Worm (Caenorhabditis elegans) whole organism, early embryonic: Measurements from ENCODE around the gene fis-2.
A peak's percentile ranks its signal among the peaks of the same experiment; 100 is the strongest.

Experiments used
- B0310.2 ChIP-seq: sonication (generic microtip); optimal IDR thresholded peaks from 2 replicates; lab custom pipeline; 2016; ENCODE audit warnings: mild to moderate bottlenecking, missing genetic modification characterization, missing compliant biosample characterization
- F13C5.2 ChIP-seq: sonication (generic microtip); optimal IDR thresholded peaks from 2 replicates; lab custom pipeline; 2017; ENCODE audit warnings: mild to moderate bottlenecking, missing genetic modification characterization, inconsistent platforms, missing compliant biosample characterization
- aly-1 ChIP-seq: sonication (generic microtip); optimal IDR thresholded peaks from 2 replicates; lab custom pipeline; 2016; ENCODE audit warnings: missing genetic modification characterization, missing compliant biosample characterization
- ama-1 ChIP-seq: fragments of 150-350 bp; optimal IDR thresholded peaks from 2 replicates; lab custom pipeline; 2014
- ceh-13 ChIP-seq: fragments of 200-800 bp; sonication (Bioruptor generic); optimal IDR thresholded peaks from 2 replicates; lab custom pipeline; 2018; ENCODE audit warnings: mild to moderate bottlenecking, missing genetic modification characterization, missing compliant biosample characterization
- ceh-36 ChIP-seq: sonication (generic microtip); optimal IDR thresholded peaks from 2 replicates; lab custom pipeline; 2016; ENCODE audit warnings: missing genetic modification characterization, inconsistent platforms, missing compliant biosample characterization
- ets-7 ChIP-seq: sonication (generic microtip); optimal IDR thresholded peaks from 2 replicates; lab custom pipeline; 2016; ENCODE audit warnings: missing genotype, missing genetic modification characterization, missing compliant biosample characterization
- flt-1 ChIP-seq: fragments of 200-800 bp; sonication (Bioruptor generic); IDR thresholded peaks from 2 replicates; pipeline ENCODE4 v1.3.6; 2022; ENCODE audit warnings: missing genetic modification characterization, missing compliant biosample characterization
- hmbx-1 ChIP-seq: sonication (generic microtip); optimal IDR thresholded peaks from 2 replicates; lab custom pipeline; 2016; ENCODE audit warnings: mild to moderate bottlenecking, missing genetic modification characterization, missing compliant biosample characterization
- hmg-4 ChIP-seq: fragments of 200-800 bp; sonication (Bioruptor generic); optimal IDR thresholded peaks from 2 replicates; lab custom pipeline; 2018; ENCODE audit warnings: mild to moderate bottlenecking, missing genetic modification characterization, missing compliant biosample characterization
- hnd-1 ChIP-seq: sonication (generic microtip); optimal IDR thresholded peaks from 2 replicates; lab custom pipeline; 2016; ENCODE audit warnings: missing genetic modification characterization, missing compliant biosample characterization
- pes-1 ChIP-seq: fragments of 200-800 bp; sonication (Bioruptor generic); IDR thresholded peaks from 2 replicates; pipeline ENCODE4 v1.3.6; 2022; ENCODE audit warnings: missing genetic modification reagents, missing genetic modification characterization, missing compliant biosample characterization
- scrt-1 ChIP-seq: fragments of 200-800 bp; sonication (Bioruptor generic); IDR thresholded peaks from 2 replicates; pipeline ENCODE4 v1.3.6; 2022; ENCODE audit warnings: missing genetic modification characterization, missing compliant biosample characterization
- sea-1 ChIP-seq: fragments of 200-800 bp; sonication (Bioruptor generic); conservative IDR thresholded peaks from 2 replicates; pipeline ENCODE4 v1.3.6; 2022; ENCODE audit warnings: missing genetic modification characterization, missing compliant biosample characterization
- tbx-11 ChIP-seq: fragments of 200-800 bp; sonication (Bioruptor generic); IDR thresholded peaks from 2 replicates; pipeline ENCODE4 v1.3.6; 2022; ENCODE audit warnings: missing genetic modification characterization, missing compliant biosample characterization
- tbx-37 ChIP-seq: fragments of 200-800 bp; sonication (Bioruptor generic); conservative IDR thresholded peaks from 2 replicates; pipeline ENCODE4 v1.3.6; 2022; ENCODE audit warnings: missing genetic modification reagents, missing genetic modification characterization, missing compliant biosample characterization
- tra-4 ChIP-seq: sonication (generic microtip); optimal IDR thresholded peaks from 2 replicates; lab custom pipeline; 2017; ENCODE audit warnings: missing genetic modification characterization, missing compliant biosample characterization

The fis-2 gene

DNA sequence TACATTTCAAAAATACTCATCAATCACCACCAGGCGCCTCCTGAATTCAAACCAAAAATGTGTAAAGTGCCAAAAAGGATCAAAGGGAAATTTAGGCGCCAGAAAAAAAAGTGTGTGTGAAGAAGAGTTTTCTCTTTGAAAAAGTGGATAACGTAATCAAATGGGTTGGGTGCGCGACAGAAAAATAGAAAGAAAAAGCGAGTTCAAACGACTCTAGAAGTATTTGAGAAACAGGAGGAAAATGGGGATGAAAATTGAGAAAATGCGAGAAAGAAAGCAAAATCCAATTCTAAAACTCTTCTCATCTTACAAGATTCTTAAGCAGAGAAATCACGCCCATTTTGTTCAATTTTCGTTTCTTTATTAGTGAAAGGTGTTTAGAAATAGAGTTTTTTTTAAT is 23.5 kb upstream of the fis-2 start:
- TF ChIP-seq hmg-4 (GFP tag; lab: Kevin White, UChicago) (no peak), tra-4 (tag; lab: Kevin White, UChicago) (no peak), tbx-37 (GFP tag; lab: Robert Waterston, UW) (no peak), ceh-13 (GFP tag; lab: Kevin White, UChicago) (no peak), ets-7 (tag; lab: Kevin White, UChicago) (no peak), flt-1 (GFP tag; lab: Robert Waterston, UW) (no peak), F13C5.2 (tag; lab: Kevin White, UChicago) (no peak), scrt-1 (no peak), ceh-36 (no peak), ama-1 (no peak), aly-1 (tag; lab: Kevin White, UChicago) (no peak), B0310.2 (tag; lab: Kevin White, UChicago) (no peak), pes-1 (GFP tag; lab: Robert Waterston, UW) (no peak), hnd-1 (tag; lab: Kevin White, UChicago) (no peak), hmbx-1 (tag; lab: Kevin White, UChicago) (no peak), tbx-11 (GFP tag; lab: Robert Waterston, UW) (no peak), sea-1 (GFP tag; lab: Robert Waterston, UW) (no peak)

DNA sequence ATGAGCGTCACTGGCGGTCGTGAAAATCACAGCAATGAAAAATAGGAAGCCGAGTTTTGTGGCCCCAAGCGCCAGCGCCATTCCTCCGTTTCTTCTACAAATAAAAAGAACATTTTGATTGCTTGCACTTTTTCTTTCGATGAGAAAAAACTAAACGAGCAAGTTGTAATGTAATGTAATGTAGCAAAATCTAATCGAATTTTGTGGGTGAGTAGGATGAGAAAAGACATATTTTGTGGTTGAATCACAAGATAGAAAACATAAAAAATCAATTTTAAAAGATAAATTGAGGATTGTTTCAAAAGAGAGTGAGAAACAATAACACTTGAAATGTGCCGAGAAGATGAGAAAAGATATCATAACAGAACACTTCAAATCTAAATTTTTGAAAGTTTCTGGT is 22.6 kb upstream of the fis-2 start, which contains the start of gene R09F10.5:
Gene R09F10.5 (minus strand): TSS at position 101 of the 400 bp plus-strand sequence.
- no peak for TF ChIP-seq ama-1
- no peak for TF ChIP-seq aly-1 (tag; lab: Kevin White, UChicago)
- no peak for TF ChIP-seq hnd-1 (tag; lab: Kevin White, UChicago)
- no peak for TF ChIP-seq flt-1 (GFP tag; lab: Robert Waterston, UW)
- no peak for TF ChIP-seq ceh-13 (GFP tag; lab: Kevin White, UChicago)
- no peak for TF ChIP-seq tra-4 (tag; lab: Kevin White, UChicago)
- TF ChIP-seq ceh-36 = no peak
- TF ChIP-seq tbx-37 (GFP tag; lab: Robert Waterston, UW) = no peak
- TF ChIP-seq B0310.2 (tag; lab: Kevin White, UChicago) = no peak
- no peak for TF ChIP-seq F13C5.2 (tag; lab: Kevin White, UChicago)
- no peak for TF ChIP-seq hmbx-1 (tag; lab: Kevin White, UChicago)
- no peak for TF ChIP-seq ets-7 (tag; lab: Kevin White, UChicago)
- TF ChIP-seq sea-1 (GFP tag; lab: Robert Waterston, UW) = no peak
- no peak for TF ChIP-seq pes-1 (GFP tag; lab: Robert Waterston, UW)

DNA sequence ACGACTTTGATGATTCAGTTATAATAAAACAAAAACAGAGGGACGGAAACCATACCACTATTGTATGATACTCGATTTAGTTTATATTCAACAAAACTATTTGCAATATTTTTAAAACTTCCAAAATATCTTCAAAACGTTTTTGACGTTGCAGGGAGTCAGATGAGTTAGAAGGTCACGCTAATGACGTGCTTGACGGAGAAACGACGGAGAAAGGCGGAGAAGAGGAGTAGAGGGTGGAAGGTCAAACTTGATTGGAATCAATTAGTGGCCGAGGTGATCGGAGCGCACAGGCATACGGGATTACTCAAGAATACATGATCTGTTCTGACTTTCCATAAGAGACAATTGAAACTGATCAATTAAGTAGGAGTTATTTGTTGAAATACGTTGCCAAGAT is 17.8 kb upstream of the fis-2 start:
- no peak for TF ChIP-seq tbx-11 (GFP tag; lab: Robert Waterston, UW)
- TF ChIP-seq B0310.2 (tag; lab: Kevin White, UChicago) = no peak
- no peak for TF ChIP-seq F13C5.2 (tag; lab: Kevin White, UChicago)
- TF ChIP-seq tbx-37 (GFP tag; lab: Robert Waterston, UW) = no peak
- TF ChIP-seq pes-1 (GFP tag; lab: Robert Waterston, UW) = no peak
- no peak for TF ChIP-seq ets-7 (tag; lab: Kevin White, UChicago)
- no peak for TF ChIP-seq hmbx-1 (tag; lab: Kevin White, UChicago)
- TF ChIP-seq tra-4 (tag; lab: Kevin White, UChicago) = no peak
- no peak for TF ChIP-seq ceh-36
- TF ChIP-seq sea-1 (GFP tag; lab: Robert Waterston, UW) = no peak

DNA sequence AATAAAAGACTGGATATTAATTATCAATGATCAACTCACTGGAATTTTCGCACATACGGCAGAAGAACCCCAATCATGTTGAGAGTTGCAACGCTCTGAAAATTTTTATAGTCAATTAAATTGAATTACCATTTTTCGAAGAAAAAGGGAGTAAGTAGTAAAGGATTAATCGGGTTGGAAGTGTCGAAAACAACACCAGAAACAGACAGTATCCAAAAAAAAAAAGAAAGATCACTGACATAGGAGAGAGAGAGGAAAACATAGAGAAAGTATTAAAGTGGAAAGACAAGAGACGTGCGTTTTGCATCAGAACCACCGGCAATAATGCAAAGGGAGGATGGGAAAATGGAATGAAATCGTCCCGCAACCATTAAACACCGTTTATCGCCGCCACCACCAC is 17.3 kb upstream of the fis-2 start, which contains the start of gene inx-5:
Gene inx-5 (minus strand): TSS at position 101 of the 400 bp plus-strand sequence.
- no peak for TF ChIP-seq tbx-37 (GFP tag; lab: Robert Waterston, UW)
- TF ChIP-seq ets-7 (tag; lab: Kevin White, UChicago) = no peak
- no peak for TF ChIP-seq aly-1 (tag; lab: Kevin White, UChicago)
- TF ChIP-seq tra-4 (tag; lab: Kevin White, UChicago) = no peak
- TF ChIP-seq sea-1 (GFP tag; lab: Robert Waterston, UW) = no peak
- no peak for TF ChIP-seq ama-1
- no peak for TF ChIP-seq scrt-1
- no peak for TF ChIP-seq hmg-4 (GFP tag; lab: Kevin White, UChicago)
- TF ChIP-seq tbx-11 (GFP tag; lab: Robert Waterston, UW) = no peak
- no peak for TF ChIP-seq flt-1 (GFP tag; lab: Robert Waterston, UW)
- no peak for TF ChIP-seq F13C5.2 (tag; lab: Kevin White, UChicago)
- no peak for TF ChIP-seq hmbx-1 (tag; lab: Kevin White, UChicago)
- TF ChIP-seq pes-1 (GFP tag; lab: Robert Waterston, UW) = no peak
- no peak for TF ChIP-seq ceh-13 (GFP tag; lab: Kevin White, UChicago)
- TF ChIP-seq hnd-1 (tag; lab: Kevin White, UChicago) = no peak
- no peak for TF ChIP-seq ceh-36
- no peak for TF ChIP-seq B0310.2 (tag; lab: Kevin White, UChicago)

DNA sequence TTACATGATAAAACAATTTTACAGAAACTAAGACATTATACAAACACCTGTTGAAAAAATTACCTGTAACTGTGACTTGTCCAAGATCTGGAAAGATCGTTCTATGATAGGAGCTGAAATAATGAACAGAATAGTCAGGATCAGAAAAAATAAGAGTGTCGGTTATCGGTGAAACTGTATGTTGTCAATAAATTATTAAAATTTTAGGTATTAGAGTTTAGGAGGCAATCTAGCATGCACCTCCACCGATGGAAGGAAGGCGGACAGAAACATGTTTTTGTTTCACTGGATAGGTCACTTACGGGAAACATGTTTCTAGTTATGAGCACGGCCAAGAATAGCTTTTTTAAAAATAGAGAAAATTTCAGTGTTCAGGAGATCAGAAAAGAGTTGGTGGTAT is 14.5 kb upstream of the fis-2 start, which contains the start of gene ced-13:
Gene ced-13 (minus strand): TSS at position 101 of the 400 bp plus-strand sequence.
- TF ChIP-seq hnd-1 (tag; lab: Kevin White, UChicago) = no peak

DNA sequence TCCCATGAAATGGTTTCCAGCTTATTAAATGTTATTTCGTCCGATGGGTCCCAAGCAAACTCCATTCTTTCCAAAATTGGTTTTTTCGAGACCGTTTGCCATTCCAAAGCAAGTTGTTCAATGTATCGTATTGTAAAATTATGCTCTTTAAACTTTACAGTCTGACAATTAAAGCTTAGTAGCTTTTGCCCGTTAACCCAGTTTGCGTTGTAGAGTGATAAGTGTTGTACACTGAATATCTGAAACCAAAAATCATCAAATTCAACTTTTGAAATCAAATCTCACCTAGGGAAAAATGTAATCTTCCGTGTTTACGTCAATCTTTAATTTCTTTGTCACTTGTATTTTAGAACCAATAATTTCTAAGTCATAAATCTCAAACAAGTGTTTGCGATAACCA is 12.3 kb upstream of the fis-2 start:
- TF ChIP-seq tbx-11 (GFP tag; lab: Robert Waterston, UW) (no peak), sea-1 (GFP tag; lab: Robert Waterston, UW) (no peak), ceh-36 (no peak), pes-1 (GFP tag; lab: Robert Waterston, UW) (no peak), hnd-1 (tag; lab: Kevin White, UChicago) (no peak), scrt-1 (no peak), ceh-13 (GFP tag; lab: Kevin White, UChicago) (no peak)

DNA sequence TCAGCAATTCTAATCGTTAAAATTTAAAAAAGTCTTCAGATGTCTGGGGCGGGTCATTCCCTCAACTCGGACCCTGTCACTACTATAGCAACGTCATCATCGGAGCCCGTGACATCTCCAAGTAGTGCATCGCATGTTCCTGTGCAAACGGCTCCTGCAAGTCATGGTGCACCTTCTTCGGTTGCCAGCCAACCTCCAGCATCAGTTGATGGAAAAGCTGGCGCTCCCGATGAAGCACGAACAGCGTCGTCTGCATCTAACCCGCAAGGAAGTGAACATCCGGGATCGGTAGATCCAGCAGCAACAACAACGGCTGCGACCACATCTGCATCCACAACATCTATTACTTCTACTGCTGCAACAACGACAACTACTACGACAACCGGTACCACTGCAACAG is 9.6 kb upstream of the fis-2 start, which contains the start of gene R09F10.3:
Gene R09F10.3 (plus strand): TSS at position 40 of the 400 bp plus-strand sequence.
- TF ChIP-seq pes-1 (GFP tag; lab: Robert Waterston, UW) = no peak
- peak; percentile 12 for TF ChIP-seq hmg-4 (GFP tag; lab: Kevin White, UChicago)
